Worm (Caenorhabditis elegans): Measurements from ENCODE around the gene K10D11.5.

DNA sequence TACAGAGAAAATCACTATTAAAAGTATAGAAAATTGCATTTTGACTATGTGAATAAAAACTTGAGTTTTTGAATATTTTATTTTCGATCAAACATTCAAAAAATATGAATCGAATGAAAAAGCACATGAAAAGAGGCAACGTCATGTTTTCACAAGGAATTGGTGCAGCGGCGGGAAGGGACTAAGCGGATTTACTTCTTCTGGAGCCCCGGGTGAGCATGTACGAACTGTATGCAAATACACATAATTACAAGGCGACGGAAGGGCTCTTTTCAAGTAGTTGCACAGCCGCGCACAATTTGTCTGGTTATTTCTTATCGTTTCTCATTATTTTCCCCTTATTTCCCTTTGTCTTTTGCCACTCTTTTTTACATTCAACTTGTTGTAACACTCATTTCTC, 4.2 kb upstream of the K10D11.5 start, which contains the start of gene K10D11.7:
- no peak for TF ChIP-seq skn-1 (tag; optimal IDR thresholded peaks at IDR 0.05)
- no peak for TF ChIP-seq pqm-1 (tag; optimal IDR thresholded peaks at IDR 0.05)
- no peak for TF ChIP-seq snpc-4 (tag; optimal IDR thresholded peaks at IDR 0.05)
- no peak for TF ChIP-seq aha-1 (tag)
- TF ChIP-seq ceh-28 (tag; optimal IDR thresholded peaks at IDR 0.05): no peak
- TF ChIP-seq nhr-10 (tag; optimal IDR thresholded peaks at IDR 0.05): no peak

All from whole organism, L4 larva.